Fruit fly (Drosophila melanogaster) whole organism, embryonic: ENCODE results near the gene ATP7.
A peak's percentile ranks its signal among the peaks of the same experiment; 100 is the strongest.

Experiments
- Blimp-1 ChIP-seq: fragments of 200-800 bp; sonication (Bioruptor generic); optimal IDR thresholded peaks from 3 replicates; lab custom pipeline; 2018; ENCODE audit warnings: missing biosample characterization, missing genetic modification characterization, mild to moderate bottlenecking, moderate library complexity, missing genetic modification reagents
- CG10147 ChIP-seq: fragments of 200-800 bp; sonication (Bioruptor generic); optimal IDR thresholded peaks from 2 replicates; lab custom pipeline; 2019; ENCODE audit warnings: missing biosample characterization, mild to moderate bottlenecking, missing genetic modification characterization, moderate library complexity
- CG10209 ChIP-seq: fragments of 200-800 bp; sonication (Bioruptor generic); optimal IDR thresholded peaks from 3 replicates; lab custom pipeline; 2017; ENCODE audit warnings: missing biosample characterization, mild to moderate bottlenecking, missing genetic modification characterization, missing genetic modification reagents
- CG10321 ChIP-seq: fragments of 200-800 bp; sonication (Bioruptor generic); IDR thresholded peaks from 2 replicates; pipeline ENCODE4 v1.3.6; 2022; ENCODE audit warnings: missing biosample characterization, missing genetic modification characterization
- CG10462 ChIP-seq: fragments of 200-800 bp; sonication (Bioruptor generic); optimal IDR thresholded peaks from 2 replicates; lab custom pipeline; 2016; ENCODE audit warnings: missing biosample characterization, missing genetic modification characterization
- CG10654 ChIP-seq: fragments of 200-800 bp; sonication (Bioruptor generic); optimal IDR thresholded peaks from 2 replicates; lab custom pipeline; 2016; ENCODE audit warnings: missing biosample characterization, missing genetic modification characterization
- CG13287 ChIP-seq: fragments of 200-800 bp; sonication (Bioruptor generic); IDR thresholded peaks from 2 replicates; pipeline ENCODE4 v1.3.6; 2022; ENCODE audit warnings: missing biosample characterization, missing genetic modification characterization; ENCODE audit not compliant: partially characterized antibody
- CG15073 ChIP-seq: fragments of 200-800 bp; sonication (Bioruptor generic); optimal IDR thresholded peaks from 2 replicates; lab custom pipeline; 2016; ENCODE audit warnings: missing biosample characterization, missing genetic modification characterization
- CG15269 ChIP-seq: fragments of 200-800 bp; sonication (Bioruptor generic); optimal IDR thresholded peaks from 2 replicates; lab custom pipeline; 2018; ENCODE audit warnings: missing biosample characterization, mild to moderate bottlenecking, missing genetic modification characterization, moderate library complexity
- CG17385 ChIP-seq: fragments of 200-800 bp; sonication (Bioruptor generic); optimal IDR thresholded peaks from 3 replicates; lab custom pipeline; 2018; ENCODE audit warnings: missing biosample characterization, mild to moderate bottlenecking, missing genetic modification characterization
- CG2712 ChIP-seq: fragments of 200-800 bp; optimal IDR thresholded peaks from 3 replicates; lab custom pipeline; 2019; ENCODE audit warnings: missing biosample characterization, mild to moderate bottlenecking, missing genetic modification characterization, moderate library complexity
- CG31365 ChIP-seq: fragments of 200-800 bp; sonication (Bioruptor generic); optimal IDR thresholded peaks from 2 replicates; lab custom pipeline; 2018; ENCODE audit warnings: missing biosample characterization, mild to moderate bottlenecking, missing genetic modification characterization
- CG42726 ChIP-seq: fragments of 200-800 bp; sonication (Bioruptor generic); IDR thresholded peaks from 2 replicates; pipeline ENCODE4 v1.3.6; 2022; ENCODE audit warnings: missing biosample characterization, missing genetic modification characterization; ENCODE audit not compliant: partially characterized antibody
- CG4328 ChIP-seq: fragments of 200-800 bp; sonication (Bioruptor generic); optimal IDR thresholded peaks from 3 replicates; lab custom pipeline; 2017; ENCODE audit warnings: missing biosample characterization, missing genetic modification reagents, missing genetic modification characterization
- CG7987 ChIP-seq: fragments of 200-800 bp; sonication (Bioruptor generic); optimal IDR thresholded peaks from 2 replicates; lab custom pipeline; 2018; ENCODE audit warnings: missing biosample characterization, mild to moderate bottlenecking, missing genetic modification characterization, moderate library complexity
- CG8765 ChIP-seq: fragments of 200-800 bp; sonication (Bioruptor generic); IDR thresholded peaks from 2 replicates; pipeline ENCODE4 v1.3.6; 2022; ENCODE audit warnings: missing biosample characterization, missing genetic modification characterization
- CG9727 ChIP-seq: fragments of 200-800 bp; sonication (Bioruptor generic); optimal IDR thresholded peaks from 3 replicates; lab custom pipeline; 2017; ENCODE audit warnings: missing biosample characterization, mild to moderate bottlenecking, missing genetic modification characterization
- CG9876 ChIP-seq: fragments of 200-800 bp; sonication (Bioruptor generic); optimal IDR thresholded peaks from 2 replicates; lab custom pipeline; 2016; ENCODE audit warnings: missing biosample characterization, missing genetic modification characterization
- Camta ChIP-seq: fragments of 200-800 bp; sonication (Bioruptor generic); optimal IDR thresholded peaks from 2 replicates; lab custom pipeline; 2016; ENCODE audit warnings: missing biosample characterization, missing genetic modification characterization
- Deaf1 ChIP-seq: fragments of 200-800 bp; optimal IDR thresholded peaks from 3 replicates; lab custom pipeline; 2019; ENCODE audit warnings: missing biosample characterization, mild to moderate bottlenecking, missing genetic modification characterization, moderate library complexity
- Dip2 ChIP-seq: fragments of 200-800 bp; sonication (Bioruptor generic); IDR thresholded peaks from 2 replicates; pipeline ENCODE4 v1.3.6; 2022; ENCODE audit warnings: missing biosample characterization, missing genetic modification characterization
- Elba2 ChIP-seq: fragments of 200-800 bp; sonication (Bioruptor generic); optimal IDR thresholded peaks from 3 replicates; lab custom pipeline; 2016; ENCODE audit warnings: missing biosample characterization, missing genetic modification characterization
- Ets65A ChIP-seq: fragments of 200-800 bp; sonication (Bioruptor generic); peaks from one replicate; lab custom pipeline; 2016; ENCODE audit warnings: missing biosample characterization, missing genetic modification characterization
- H15 ChIP-seq: fragments of 200-800 bp; sonication (Bioruptor generic); IDR thresholded peaks from 3 replicates; pipeline ENCODE4 v1.3.6; 2022; ENCODE audit warnings: missing biosample characterization, missing genetic modification characterization
- HHEX ChIP-seq: fragments of 200-800 bp; sonication (Bioruptor generic); optimal IDR thresholded peaks from 3 replicates; lab custom pipeline; 2017; ENCODE audit warnings: missing biosample characterization, mild to moderate bottlenecking, missing genetic modification characterization, missing genetic modification reagents
- Hmr ChIP-seq: fragments of 200-800 bp; sonication (Bioruptor generic); optimal IDR thresholded peaks from 3 replicates; lab custom pipeline; 2017; ENCODE audit warnings: mild to moderate bottlenecking, missing biosample characterization, missing genetic modification reagents, missing genetic modification characterization
- Lpt ChIP-seq: fragments of >200 bp; optimal IDR thresholded peaks from 2 replicates; lab custom pipeline; 2018; ENCODE audit warnings: missing biosample characterization, missing genetic modification characterization
- Med ChIP-seq: fragments of 200-800 bp; sonication (Bioruptor generic); peaks from one replicate; lab custom pipeline; 2016; ENCODE audit warnings: missing biosample characterization, missing genetic modification characterization, mild to moderate bottlenecking, inconsistent platforms, moderate library complexity
- Mrtf ChIP-seq: fragments of 200-800 bp; sonication (Bioruptor generic); IDR thresholded peaks from 3 replicates; pipeline ENCODE4 v1.3.6; 2022; ENCODE audit warnings: missing biosample characterization, missing genetic modification characterization
- Nf-YA ChIP-seq: fragments of 200-800 bp; sonication (Bioruptor generic); IDR thresholded peaks from 2 replicates; pipeline ENCODE4 v1.3.6; 2022; ENCODE audit warnings: missing biosample characterization, missing genetic modification characterization
- Rx ChIP-seq: fragments of 200-800 bp; sonication (Bioruptor generic); IDR thresholded peaks from 2 replicates; pipeline ENCODE4 v1.3.6; 2022; ENCODE audit warnings: missing biosample characterization, missing genetic modification characterization
- YL-1 ChIP-seq: fragments of 200-800 bp; sonication (Bioruptor generic); optimal IDR thresholded peaks from 3 replicates; lab custom pipeline; 2017; ENCODE audit warnings: missing biosample characterization, mild to moderate bottlenecking, missing genetic modification characterization
- abd-A ChIP-seq: fragments of 200-800 bp; sonication (Bioruptor generic); optimal IDR thresholded peaks from 3 replicates; lab custom pipeline; 2019; ENCODE audit warnings: missing biosample characterization, mild to moderate bottlenecking, missing genetic modification characterization, moderate library complexity
- ac ChIP-seq: fragments of 200-800 bp; sonication (Bioruptor generic); optimal IDR thresholded peaks from 3 replicates; lab custom pipeline; 2017; ENCODE audit warnings: missing biosample characterization, mild to moderate bottlenecking, missing genetic modification characterization
- br ChIP-seq: fragments of >200 bp; optimal IDR thresholded peaks from 2 replicates; lab custom pipeline; 2017
- bsh ChIP-seq, 2 experiments: fragments of 200-800 bp; sonication (Bioruptor generic); optimal IDR thresholded peaks; 2 replicates each; lab custom pipeline; 2017 to 2018; ENCODE audit warnings: mild to moderate bottlenecking in 2 of 2, missing biosample characterization in 2 of 2, missing genetic modification characterization in 2 of 2, moderate library complexity in 1 of 2
- dmrt99B ChIP-seq: fragments of 200-800 bp; sonication (Bioruptor generic); optimal IDR thresholded peaks from 2 replicates; lab custom pipeline; 2018; ENCODE audit warnings: missing biosample characterization, mild to moderate bottlenecking, missing genetic modification characterization, moderate library complexity
- ems ChIP-seq: fragments of 200-800 bp; sonication (Bioruptor generic); optimal IDR thresholded peaks from 3 replicates; lab custom pipeline; 2016; ENCODE audit warnings: missing biosample characterization, missing genetic modification characterization
- fd64A ChIP-seq: fragments of 200-800 bp; sonication (Bioruptor generic); optimal IDR thresholded peaks from 3 replicates; lab custom pipeline; 2018; ENCODE audit warnings: missing biosample characterization, mild to moderate bottlenecking, missing genetic modification characterization
- grn ChIP-seq: fragments of 200-800 bp; sonication (Bioruptor generic); optimal IDR thresholded peaks from 3 replicates; lab custom pipeline; 2017; ENCODE audit warnings: missing biosample characterization, missing genetic modification characterization
- her ChIP-seq: fragments of 200-800 bp; sonication (Bioruptor generic); optimal IDR thresholded peaks from 2 replicates; lab custom pipeline; 2016; ENCODE audit warnings: missing biosample characterization, missing genetic modification characterization
- insv ChIP-seq, 2 experiments: fragments of 200-800 bp; sonication (Bioruptor generic); optimal IDR thresholded peaks; 3 replicates each; lab custom pipeline; 2016 to 2018; ENCODE audit warnings: missing biosample characterization in 2 of 2, missing genetic modification characterization in 2 of 2
- otp ChIP-seq: fragments of 200-800 bp; sonication (Bioruptor generic); IDR thresholded peaks from 3 replicates; pipeline ENCODE4, ENCODE4 v1.3.6; 2022; ENCODE audit warnings: missing biosample characterization, missing genetic modification characterization
- prd ChIP-seq, 3 experiments: fragments of >200 bp in 2 of 3; fragments of 200-800 bp in 1 of 3; sonication (Bioruptor generic) in 1 of 3; optimal IDR thresholded peaks in 2 of 3; IDR thresholded peaks in 1 of 3; 2 replicates in 2 of 3; 3 replicates in 1 of 3; pipeline versions ENCODE4 v1.3.6 to Lab custom; 2017 to 2022; ENCODE audit warnings: missing biosample characterization in 1 of 3, missing genetic modification characterization in 1 of 3
- row ChIP-seq: fragments of 200-800 bp; sonication (Bioruptor generic); IDR thresholded peaks from 3 replicates; pipeline ENCODE4 v1.3.6; 2022; ENCODE audit warnings: missing biosample characterization, missing genetic modification characterization
- slp2 ChIP-seq: fragments of 200-800 bp; sonication (Bioruptor generic); optimal IDR thresholded peaks from 2 replicates; lab custom pipeline; 2016; ENCODE audit warnings: missing biosample characterization, missing genetic modification characterization
- zen ChIP-seq: fragments of 200-800 bp; sonication (Bioruptor generic); optimal IDR thresholded peaks from 3 replicates; lab custom pipeline; 2018; ENCODE audit warnings: missing biosample characterization, mild to moderate bottlenecking, missing genetic modification characterization, moderate library complexity

ATP7 gene

DNA sequence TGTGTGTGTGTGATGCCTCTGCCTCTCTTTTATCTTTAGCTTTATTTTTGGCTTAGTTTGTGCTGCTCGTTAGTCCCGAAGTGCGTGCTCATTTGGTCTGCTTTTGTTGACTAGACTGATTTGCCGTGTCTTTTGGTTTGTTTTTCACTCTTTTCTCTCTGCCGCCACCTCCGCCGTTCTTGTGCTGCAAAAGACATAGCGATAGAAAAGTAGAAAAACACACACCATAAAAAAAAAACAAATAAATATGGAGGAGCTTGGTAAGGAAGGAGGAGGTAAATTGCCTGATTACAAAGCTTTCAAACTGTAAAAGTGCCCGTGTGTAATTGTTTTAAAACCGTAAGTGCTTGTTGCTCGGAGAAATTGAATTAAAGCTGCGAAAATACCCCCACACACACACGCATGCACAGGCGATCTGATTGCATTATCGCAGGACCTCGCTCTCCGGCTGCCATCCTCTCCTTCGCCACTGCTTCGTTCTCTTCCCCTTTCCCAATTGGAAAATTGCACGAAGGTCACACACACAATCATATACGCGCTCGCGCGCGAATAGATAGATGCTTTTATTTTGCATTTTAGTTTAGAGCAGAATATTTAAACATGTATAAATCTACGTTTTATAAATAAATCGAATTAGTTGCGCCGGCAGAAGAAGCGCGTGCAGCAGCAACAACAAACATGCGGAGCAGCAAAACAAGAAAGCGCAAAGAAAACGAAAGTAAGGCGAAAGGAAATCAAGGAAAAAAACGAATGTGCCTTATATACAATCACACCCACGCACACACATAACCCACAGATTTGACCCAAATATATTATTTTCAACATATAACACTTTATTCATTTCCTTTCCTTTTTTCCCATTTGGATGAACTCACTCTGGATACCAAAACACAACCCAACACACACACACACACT lies 39.2 kb upstream of the ATP7 start (continued):
- TF ChIP-seq Nf-YA (GFP tag; lab: Robert Waterston, UW) (no peak), bsh (GFP tag; optimal IDR thresholded peaks at IDR 0.05; lab: Kevin White, UChicago) (no peak), CG8765 (GFP tag; lab: Robert Waterston, UW) (no peak), CG9727 (GFP tag; lab: Kevin White, UChicago) (no peak), CG31365 (tag; lab: Kevin White, UChicago) (no peak), Elba2 (GFP tag; lab: Kevin White, UChicago) (peak; percentile 49), Blimp-1 (GFP tag; lab: Kevin White, UChicago) (peak; percentile 6), Dip2 (GFP tag; lab: Robert Waterston, UW) (no peak), Deaf1 (tag; lab: Kevin White, UChicago) (no peak), CG10462 (GFP tag; lab: Kevin White, UChicago) (no peak), CG10147 (no peak), Med (GFP tag; lab: Kevin White, UChicago) (peak; percentile 61), CG2712 (no peak), slp2 (GFP tag; lab: Kevin White, UChicago) (no peak), Ets65A (GFP tag; lab: Kevin White, UChicago) (peak; percentile 80)

DNA sequence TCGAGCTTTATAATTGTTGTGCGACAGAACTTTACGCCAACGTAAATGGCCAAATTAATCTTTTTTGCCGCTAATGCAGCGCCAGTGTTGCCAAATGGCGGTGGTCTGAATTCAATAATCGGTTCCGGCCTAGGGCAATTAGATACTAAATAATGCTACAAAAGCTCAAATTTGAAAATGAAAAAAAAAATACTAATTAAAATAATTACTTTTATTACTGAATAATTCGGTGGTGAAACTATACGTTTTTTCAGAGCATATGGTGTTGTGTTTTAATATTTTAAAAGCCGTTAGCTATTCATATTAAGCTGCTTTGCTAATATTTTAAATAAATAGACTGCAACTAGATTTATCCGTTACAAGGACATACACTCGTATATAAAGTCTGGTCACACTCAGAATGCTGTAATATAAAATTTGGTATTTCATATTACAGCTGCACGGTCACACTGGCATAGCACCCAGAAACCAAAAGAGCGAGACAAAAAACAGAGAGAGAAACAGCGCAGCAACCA lies 38.3 kb upstream of the ATP7 start, which contains the start of the genes CG1578 and rudhira:
Gene CG1578, minus strand, starts transcription at position 118 of the 515 bp plus-strand sequence.
Gene rudhira, plus strand, starts transcription at position 465 of the 515 bp plus-strand sequence.
- TF ChIP-seq CG17385 (GFP tag; lab: Kevin White, UChicago) (no peak), Mrtf (no peak), CG2712 (no peak), CG15073 (GFP tag; lab: Kevin White, UChicago) (no peak), zen (tag; lab: Kevin White, UChicago) (peak; percentile 44), fd64A (GFP tag; lab: Kevin White, UChicago) (no peak), ems (no peak), CG10321 (GFP tag; lab: Robert Waterston, UW) (no peak), CG7987 (GFP tag; lab: Kevin White, UChicago) (no peak), her (no peak), br (lab: Kevin White, UChicago) (no peak), Lpt (no peak), ac (GFP tag; lab: Kevin White, UChicago) (no peak), CG4328 (GFP tag; lab: Kevin White, UChicago) (peak; percentile 21), CG42726 (GFP tag; lab: Robert Waterston, UW) (no peak), Rx (no peak), CG10654 (no peak), CG13287 (GFP tag; lab: Robert Waterston, UW) (peak; percentile 12; the same call in 1 of the 2 replicates), grn (GFP tag; lab: Kevin White, UChicago) (no peak), HHEX (GFP tag; lab: Kevin White, UChicago) (peak; percentile 8), Hmr (peak; percentile 67), CG9876 (GFP tag; lab: Kevin White, UChicago) (no peak), CG8765 (GFP tag; lab: Robert Waterston, UW) (no peak), otp (GFP tag; lab: Robert Waterston, UW) (no peak), abd-A (tag; lab: Kevin White, UChicago) (peak; percentile 71), CG15269 (tag; lab: Kevin White, UChicago) (no peak), Camta (GFP tag; lab: Kevin White, UChicago) (no peak), H15 (GFP tag; lab: Robert Waterston, UW) (no peak), insv (GFP tag; optimal IDR thresholded peaks at IDR 0.05; lab: Kevin White, UChicago) (peak in 1 of 2 experiments; percentile 12), prd (optimal IDR thresholded peaks at IDR 0.05; lab: Kevin White, UChicago) (no peak), prd (GFP tag; IDR thresholded peaks at IDR 0.05; lab: Robert Waterston, UW) (0 out of 3 replicates have a peak, but pooled peaks have one; percentile 12), dmrt99B (tag; lab: Kevin White, UChicago) (no peak), CG10209 (GFP tag; lab: Kevin White, UChicago) (no peak), row (GFP tag; lab: Robert Waterston, UW) (peak; percentile 21), YL-1 (no peak)
